Fruit fly (Drosophila melanogaster) whole organism, adult: ENCODE measurements around the gene CG1265.

Experiments used
- CG11617 ChIP-seq: fragments of 200-800 bp; sonication (Bioruptor generic); optimal IDR thresholded peaks from 2 replicates; lab custom pipeline; 2017; ENCODE audit warnings: mild to moderate bottlenecking, missing biosample characterization, missing genetic modification reagents, missing genetic modification characterization
- CG12768 ChIP-seq: fragments of 200-800 bp; sonication (Bioruptor generic); optimal IDR thresholded peaks from 2 replicates; lab custom pipeline; 2017; ENCODE audit warnings: missing biosample characterization, missing genetic modification characterization, mild to moderate bottlenecking, moderate library complexity, missing genetic modification reagents
- CG14711 ChIP-seq: fragments of 200-800 bp; sonication (Bioruptor generic); optimal IDR thresholded peaks from 2 replicates; lab custom pipeline; 2018; ENCODE audit warnings: missing biosample characterization, mild to moderate bottlenecking, missing genetic modification characterization, moderate library complexity
- CG1620 ChIP-seq: fragments of 200-800 bp; sonication (Bioruptor generic); optimal IDR thresholded peaks from 2 replicates; lab custom pipeline; 2016; ENCODE audit warnings: missing biosample characterization, missing genetic modification characterization
- CG33017 ChIP-seq: fragments of 200-800 bp; sonication (Bioruptor generic); optimal IDR thresholded peaks from 2 replicates; lab custom pipeline; 2018; ENCODE audit warnings: missing biosample characterization, mild to moderate bottlenecking, missing genetic modification characterization, moderate library complexity
- CG5204 ChIP-seq: fragments of 200-800 bp; sonication (Bioruptor generic); optimal IDR thresholded peaks from 2 replicates; lab custom pipeline; 2016; ENCODE audit warnings: missing biosample characterization, missing genetic modification characterization
- CG7045 ChIP-seq: fragments of 200-800 bp; sonication (Bioruptor generic); optimal IDR thresholded peaks from 2 replicates; lab custom pipeline; 2017; ENCODE audit warnings: missing biosample characterization, mild to moderate bottlenecking, missing genetic modification characterization
- CG7101 ChIP-seq: fragments of 200-800 bp; sonication (Bioruptor generic); optimal IDR thresholded peaks from 2 replicates; lab custom pipeline; 2018; ENCODE audit warnings: missing biosample characterization, mild to moderate bottlenecking, missing genetic modification characterization, moderate library complexity
- Clk ChIP-seq: fragments of 200-800 bp; sonication (Bioruptor generic); optimal IDR thresholded peaks from 2 replicates; lab custom pipeline; 2017; ENCODE audit warnings: missing biosample characterization, missing genetic modification characterization
- Crg-1 ChIP-seq: fragments of 200-800 bp; sonication (Bioruptor generic); optimal IDR thresholded peaks from 2 replicates; lab custom pipeline; 2016; ENCODE audit warnings: missing biosample characterization, missing genetic modification characterization
- Hr96 ChIP-seq: fragments of 200-800 bp; sonication (Bioruptor generic); optimal IDR thresholded peaks from 2 replicates; lab custom pipeline; 2016; ENCODE audit warnings: missing biosample characterization, missing genetic modification characterization
- Mnt ChIP-seq: fragments of 200-800 bp; sonication (Bioruptor generic); optimal IDR thresholded peaks from 2 replicates; lab custom pipeline; 2016; ENCODE audit warnings: missing biosample characterization, mild to moderate bottlenecking, missing genetic modification characterization
- bab1 ChIP-seq: fragments of 200-800 bp; sonication (Bioruptor generic); optimal IDR thresholded peaks from 3 replicates; lab custom pipeline; 2019; ENCODE audit warnings: missing biosample characterization, mild to moderate bottlenecking, missing genetic modification characterization, moderate library complexity
- cic ChIP-seq: fragments of 200-800 bp; sonication (Bioruptor generic); optimal IDR thresholded peaks from 2 replicates; lab custom pipeline; 2017; ENCODE audit warnings: missing biosample characterization, mild to moderate bottlenecking, missing genetic modification characterization, moderate library complexity
- cnc ChIP-seq, 2 experiments: fragments of >200 bp; optimal IDR thresholded peaks; 2 replicates each; lab custom pipeline; 2017
- kay ChIP-seq: fragments of 200-800 bp; sonication (Bioruptor generic); peaks from one replicate; lab custom pipeline; 2016; ENCODE audit warnings: missing biosample characterization, missing genetic modification characterization, borderline replicate concordance
- ovo ChIP-seq: fragments of 200-800 bp; sonication (Bioruptor generic); optimal IDR thresholded peaks from 2 replicates; lab custom pipeline; 2016; ENCODE audit warnings: missing biosample characterization, missing genetic modification characterization
- pad ChIP-seq: fragments of 200-800 bp; sonication (Bioruptor generic); optimal IDR thresholded peaks from 3 replicates; lab custom pipeline; 2017; ENCODE audit warnings: missing biosample characterization, missing genetic modification characterization, mild to moderate bottlenecking, moderate library complexity, missing genetic modification reagents
- tj ChIP-seq: fragments of 200-800 bp; sonication (Bioruptor generic); optimal IDR thresholded peaks from 3 replicates; lab custom pipeline; 2017; ENCODE audit warnings: missing biosample characterization, mild to moderate bottlenecking, missing genetic modification characterization, moderate library complexity
- toe ChIP-seq: fragments of 200-800 bp; sonication (Bioruptor generic); optimal IDR thresholded peaks from 2 replicates; lab custom pipeline; 2016; ENCODE audit warnings: missing biosample characterization, missing genetic modification characterization

Gene CG1265

DNA sequence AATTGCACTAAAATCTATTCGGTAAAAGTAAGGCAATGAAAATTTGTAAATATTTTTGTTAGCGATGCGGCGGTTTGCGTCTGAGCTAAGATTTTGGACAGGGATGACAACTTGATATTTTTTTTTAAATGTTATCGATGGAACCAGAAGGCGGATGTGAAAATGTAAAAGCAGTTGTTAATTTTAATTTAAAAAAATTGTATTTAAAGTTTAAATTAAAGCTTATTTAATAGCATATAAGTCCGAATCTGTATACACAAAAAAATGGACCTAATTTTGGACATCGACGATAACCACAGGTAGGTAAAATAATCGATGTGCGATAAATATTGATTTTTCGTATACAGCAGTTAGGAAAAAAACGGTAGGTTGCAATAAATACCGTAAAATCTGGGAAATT lies 7.8 kb downstream of the CG1265 start, which contains the start of the genes CG11586 and VhaM9.7-a:
Gene CG11586 (minus strand): TSS at position 87 of the 400 bp plus-strand sequence.
Gene VhaM9.7-a (plus strand): TSS at position 322 of the 400 bp plus-strand sequence.
- peak; percentile 29 for TF ChIP-seq CG11617 (GFP tag; lab: Kevin White, UChicago)
- TF ChIP-seq CG12768 (GFP tag; lab: Kevin White, UChicago): no peak
- TF ChIP-seq ovo (GFP tag; lab: Kevin White, UChicago): no peak
- TF ChIP-seq Hr96 (GFP tag; lab: Kevin White, UChicago): no peak
- TF ChIP-seq CG14711: peak; percentile 35
- no peak for TF ChIP-seq CG7045
- TF ChIP-seq Mnt (GFP tag; lab: Kevin White, UChicago): peak; percentile 39
- peak; percentile 30 for TF ChIP-seq CG7101 (tag; lab: Kevin White, UChicago)
- no peak for TF ChIP-seq pad (GFP tag; lab: Kevin White, UChicago)
- TF ChIP-seq bab1 (GFP tag; lab: Kevin White, UChicago): peak; percentile 39
- no peak for TF ChIP-seq CG33017 (tag; lab: Kevin White, UChicago)
- no peak for TF ChIP-seq cic (GFP tag; lab: Kevin White, UChicago)
- no peak for TF ChIP-seq Crg-1 (GFP tag; lab: Kevin White, UChicago)
- TF ChIP-seq CG5204 (GFP tag; lab: Kevin White, UChicago): peak; percentile 40

DNA sequence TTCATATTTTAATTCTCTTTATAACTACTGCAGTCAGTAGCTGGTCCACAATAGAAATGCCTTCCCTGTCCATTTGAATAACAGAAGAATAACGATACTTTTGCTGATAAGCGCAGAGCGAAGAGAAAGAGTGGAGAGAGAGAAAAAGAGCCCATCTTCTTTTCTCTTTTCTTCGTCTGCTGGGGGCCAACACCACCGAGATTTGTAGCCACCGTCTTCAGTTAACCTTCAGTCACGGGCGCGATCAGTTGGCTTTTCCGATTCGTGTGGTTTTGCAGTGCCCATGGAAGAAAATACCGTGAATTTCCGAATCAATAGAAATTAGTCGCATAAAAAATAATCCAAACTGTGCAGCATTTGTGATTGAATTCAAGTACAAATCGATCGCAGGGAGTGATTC lies 8.9 kb downstream of the CG1265 start, which contains the start of gene CG1273:
Gene CG1273 (plus strand): TSS at position 218 of the 400 bp plus-strand sequence.
- TF ChIP-seq CG11617 (GFP tag; lab: Kevin White, UChicago) (no peak), CG33017 (tag; lab: Kevin White, UChicago) (no peak), toe (GFP tag; lab: Kevin White, UChicago) (no peak), bab1 (GFP tag; lab: Kevin White, UChicago) (no peak), CG7101 (tag; lab: Kevin White, UChicago) (no peak), CG12768 (GFP tag; lab: Kevin White, UChicago) (no peak), pad (GFP tag; lab: Kevin White, UChicago) (no peak), Clk (GFP tag; lab: Kevin White, UChicago) (no peak), ovo (GFP tag; lab: Kevin White, UChicago) (no peak), CG1620 (GFP tag; lab: Kevin White, UChicago) (no peak), cic (GFP tag; lab: Kevin White, UChicago) (no peak), cnc (optimal IDR thresholded peaks at IDR 0.05; lab: Kevin White, UChicago) (no peak), Crg-1 (GFP tag; lab: Kevin White, UChicago) (no peak), tj (no peak), Hr96 (GFP tag; lab: Kevin White, UChicago) (no peak), Mnt (GFP tag; lab: Kevin White, UChicago) (no peak), CG7045 (no peak)

DNA sequence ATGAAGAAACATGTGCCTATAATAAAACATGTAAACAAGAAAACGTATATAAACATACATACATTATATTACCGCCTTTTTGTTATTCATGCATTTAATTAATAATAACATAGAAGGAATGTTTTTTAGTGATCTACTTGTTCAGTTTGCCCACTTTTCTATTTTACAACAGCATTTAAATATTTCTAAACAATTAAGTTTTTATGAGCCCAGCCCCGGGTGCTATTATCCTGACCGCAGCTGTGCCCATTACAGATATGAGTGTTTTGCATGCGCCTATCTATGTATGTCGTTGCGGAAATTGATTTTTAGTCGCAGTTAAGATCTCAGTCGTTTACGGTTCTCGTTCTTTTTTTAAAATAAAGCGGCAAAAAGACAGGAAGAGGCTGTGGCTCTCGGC lies 10.4 kb downstream of the CG1265 start:
- TF ChIP-seq cic (GFP tag; lab: Kevin White, UChicago) (no peak), ovo (GFP tag; lab: Kevin White, UChicago) (no peak), CG7045 (no peak), tj (no peak), CG11617 (GFP tag; lab: Kevin White, UChicago) (no peak), CG14711 (no peak), Hr96 (GFP tag; lab: Kevin White, UChicago) (no peak), toe (GFP tag; lab: Kevin White, UChicago) (no peak)

DNA sequence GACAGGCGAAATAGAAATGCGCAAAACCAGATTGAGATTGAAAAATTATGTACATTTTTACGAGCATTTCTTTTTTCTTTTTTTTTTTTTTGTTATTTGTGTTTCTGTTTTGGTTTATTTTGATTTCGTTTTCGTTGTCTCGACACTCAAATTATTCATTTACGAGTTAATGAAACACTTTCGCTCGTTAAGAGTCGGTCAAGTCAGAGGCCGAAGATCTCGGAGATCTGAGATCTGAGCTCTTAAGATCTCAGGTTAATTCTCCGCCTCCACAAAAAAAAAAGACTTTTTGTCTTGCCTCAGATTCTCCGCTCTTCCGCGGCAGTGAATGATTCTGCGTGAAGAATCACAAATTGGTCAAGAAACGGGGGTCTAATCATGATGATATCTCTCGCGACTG lies 11.3 kb downstream of the CG1265 start:
- no peak for TF ChIP-seq ovo (GFP tag; lab: Kevin White, UChicago)
- no peak for TF ChIP-seq CG1620 (GFP tag; lab: Kevin White, UChicago)
- TF ChIP-seq CG7045: no peak
- TF ChIP-seq cic (GFP tag; lab: Kevin White, UChicago): no peak
- TF ChIP-seq CG12768 (GFP tag; lab: Kevin White, UChicago): no peak
- no peak for TF ChIP-seq CG7101 (tag; lab: Kevin White, UChicago)
- TF ChIP-seq cnc (optimal IDR thresholded peaks at IDR 0.05; lab: Kevin White, UChicago): no peak
- TF ChIP-seq CG14711: no peak
- no peak for TF ChIP-seq tj
- no peak for TF ChIP-seq kay (GFP tag; lab: Kevin White, UChicago)
- no peak for TF ChIP-seq Clk (GFP tag; lab: Kevin White, UChicago)
- no peak for TF ChIP-seq CG5204 (GFP tag; lab: Kevin White, UChicago)
- no peak for TF ChIP-seq CG33017 (tag; lab: Kevin White, UChicago)
- TF ChIP-seq Crg-1 (GFP tag; lab: Kevin White, UChicago): no peak
- TF ChIP-seq CG11617 (GFP tag; lab: Kevin White, UChicago): no peak
- no peak for TF ChIP-seq Hr96 (GFP tag; lab: Kevin White, UChicago)
- TF ChIP-seq Mnt (GFP tag; lab: Kevin White, UChicago): no peak
- TF ChIP-seq bab1 (GFP tag; lab: Kevin White, UChicago): no peak
- TF ChIP-seq pad (GFP tag; lab: Kevin White, UChicago): no peak

DNA sequence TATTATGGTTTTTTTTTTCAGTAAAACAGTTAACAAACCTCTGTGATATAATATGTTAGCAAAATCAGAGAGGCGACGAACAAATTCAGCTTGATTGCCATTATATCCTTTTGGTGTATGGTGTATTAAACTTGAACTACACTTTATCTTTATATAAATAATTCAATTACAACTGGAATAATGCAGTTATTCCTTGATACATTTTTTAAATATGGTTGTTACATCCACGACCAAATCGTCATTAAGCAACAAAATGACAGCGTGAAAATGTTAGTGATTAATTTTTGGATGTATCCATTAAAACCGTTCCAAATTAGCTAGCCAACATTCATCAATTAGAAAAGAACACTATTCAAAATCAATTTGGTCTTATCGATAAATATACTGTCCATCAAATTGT lies 12.8 kb downstream of the CG1265 start, which contains the start of gene CG33764:
Gene CG33764 (minus strand): TSS at position 101 of the 400 bp plus-strand sequence.
- TF ChIP-seq cnc (optimal IDR thresholded peaks at IDR 0.05; lab: Kevin White, UChicago): no peak
- TF ChIP-seq Crg-1 (GFP tag; lab: Kevin White, UChicago): no peak
- TF ChIP-seq CG33017 (tag; lab: Kevin White, UChicago): no peak
- TF ChIP-seq CG7101 (tag; lab: Kevin White, UChicago): no peak
- TF ChIP-seq pad (GFP tag; lab: Kevin White, UChicago): no peak
- TF ChIP-seq CG14711: no peak
- TF ChIP-seq ovo (GFP tag; lab: Kevin White, UChicago): no peak
- no peak for TF ChIP-seq bab1 (GFP tag; lab: Kevin White, UChicago)
- TF ChIP-seq kay (GFP tag; lab: Kevin White, UChicago): no peak
- TF ChIP-seq cic (GFP tag; lab: Kevin White, UChicago): no peak
- TF ChIP-seq Hr96 (GFP tag; lab: Kevin White, UChicago): no peak
- no peak for TF ChIP-seq CG5204 (GFP tag; lab: Kevin White, UChicago)
- no peak for TF ChIP-seq CG11617 (GFP tag; lab: Kevin White, UChicago)
- TF ChIP-seq Clk (GFP tag; lab: Kevin White, UChicago): no peak
- no peak for TF ChIP-seq toe (GFP tag; lab: Kevin White, UChicago)
- no peak for TF ChIP-seq tj
- TF ChIP-seq Mnt (GFP tag; lab: Kevin White, UChicago): no peak
- no peak for TF ChIP-seq CG12768 (GFP tag; lab: Kevin White, UChicago)
